Worm (Caenorhabditis elegans) whole organism, mixed stage, embryonic: ENCODE measurements around the gene prx-6.

Source experiments
- M03D4.4 ChIP-seq: sonication (generic microtip); optimal IDR thresholded peaks from 2 replicates; lab custom pipeline; 2017; ENCODE audit warnings: mild to moderate bottlenecking, missing genetic modification characterization, missing compliant biosample characterization
- bed-3 ChIP-seq: fragments of 200-800 bp; sonication (Bioruptor generic); optimal IDR thresholded peaks from 3 replicates; lab custom pipeline; 2018; ENCODE audit warnings: mild to moderate bottlenecking, missing genetic modification characterization, moderate library complexity, missing compliant biosample characterization
- ceh-39 ChIP-seq: fragments of 150-350 bp; optimal IDR thresholded peaks from 2 replicates; lab custom pipeline; 2014; ENCODE audit warnings: missing biosample characterization, missing genetic modification characterization
- ceh-43 ChIP-seq: fragments of 200-800 bp; sonication (Bioruptor generic); optimal IDR thresholded peaks from 2 replicates; lab custom pipeline; 2018; ENCODE audit warnings: mild to moderate bottlenecking, missing genetic modification characterization, moderate library complexity, missing compliant biosample characterization
- ceh-83 ChIP-seq: fragments of 200-800 bp; sonication (Bioruptor generic); optimal IDR thresholded peaks from 2 replicates; lab custom pipeline; 2018; ENCODE audit warnings: mild to moderate bottlenecking, missing genetic modification characterization, missing compliant biosample characterization
- ces-1 ChIP-seq: fragments of 150-350 bp; optimal IDR thresholded peaks from 2 replicates; lab custom pipeline; 2014; ENCODE audit warnings: missing biosample characterization, missing genetic modification reagents, missing genetic modification characterization
- cnd-1 ChIP-seq: fragments of 200-800 bp; sonication (Bioruptor generic); optimal IDR thresholded peaks from 2 replicates; lab custom pipeline; 2018; ENCODE audit warnings: mild to moderate bottlenecking, missing genetic modification characterization, missing compliant biosample characterization
- elt-1 ChIP-seq: sonication (generic microtip); optimal IDR thresholded peaks from 2 replicates; lab custom pipeline; 2017; ENCODE audit warnings: missing genetic modification characterization, mild to moderate bottlenecking, missing compliant biosample characterization, antibody characterized with exemption, moderate library complexity, borderline replicate concordance; ENCODE audit not compliant: insufficient read depth
- flh-1 ChIP-seq: fragments of 200-800 bp; sonication (Bioruptor generic); optimal IDR thresholded peaks from 2 replicates; lab custom pipeline; 2018; ENCODE audit warnings: mild to moderate bottlenecking, missing genetic modification characterization, moderate library complexity, missing compliant biosample characterization
- ham-2 ChIP-seq: fragments of 200-800 bp; sonication (Bioruptor generic); optimal IDR thresholded peaks from 2 replicates; lab custom pipeline; 2018; ENCODE audit warnings: mild to moderate bottlenecking, missing genetic modification characterization, missing compliant biosample characterization
- hlh-1 ChIP-seq: fragments of 150-350 bp; optimal IDR thresholded peaks from 2 replicates; lab custom pipeline; 2014; ENCODE audit warnings: missing biosample characterization, missing genetic modification reagents, missing genetic modification characterization
- lin-13 ChIP-seq: fragments of 150-350 bp; optimal IDR thresholded peaks from 2 replicates; lab custom pipeline; 2014; ENCODE audit warnings: missing biosample characterization, missing genetic modification characterization
- lin-32 ChIP-seq: fragments of 200-800 bp; sonication (Bioruptor generic); optimal IDR thresholded peaks from 2 replicates; lab custom pipeline; 2018; ENCODE audit warnings: mild to moderate bottlenecking, missing genetic modification characterization, missing compliant biosample characterization
- lsy-2 ChIP-seq: fragments of 150-350 bp; optimal IDR thresholded peaks from 2 replicates; lab custom pipeline; 2014; ENCODE audit warnings: missing biosample characterization, missing genetic modification characterization
- mab-5 ChIP-seq: fragments of 150-350 bp; optimal IDR thresholded peaks from 2 replicates; lab custom pipeline; 2014; ENCODE audit warnings: missing biosample characterization, missing genetic modification characterization
- mep-1 ChIP-seq: fragments of 150-350 bp; optimal IDR thresholded peaks from 2 replicates; lab custom pipeline; 2017; ENCODE audit warnings: missing biosample characterization, missing genetic modification reagents, missing genetic modification characterization, inconsistent platforms
- mls-2 ChIP-seq: sonication (generic microtip); optimal IDR thresholded peaks from 2 replicates; lab custom pipeline; 2016; ENCODE audit warnings: mild to moderate bottlenecking, missing genetic modification characterization, moderate library complexity, missing compliant biosample characterization
- nhr-12 ChIP-seq: fragments of 150-350 bp; optimal IDR thresholded peaks from 2 replicates; lab custom pipeline; 2014; ENCODE audit warnings: missing biosample characterization, missing genetic modification characterization
- nhr-2 ChIP-seq: fragments of 150-350 bp; optimal IDR thresholded peaks from 2 replicates; lab custom pipeline; 2014; ENCODE audit warnings: missing biosample characterization, missing genetic modification characterization
- nhr-237 ChIP-seq: fragments of 150-350 bp; optimal IDR thresholded peaks from 2 replicates; lab custom pipeline; 2014; ENCODE audit warnings: missing biosample characterization, missing genetic modification characterization
- nhr-76 ChIP-seq: sonication (generic microtip); optimal IDR thresholded peaks from 2 replicates; lab custom pipeline; 2017; ENCODE audit warnings: missing biosample characterization, missing genetic modification characterization
- pha-4 ChIP-seq: fragments of 150-350 bp; optimal IDR thresholded peaks from 2 replicates; lab custom pipeline; 2018; ENCODE audit warnings: missing biosample characterization, missing genetic modification reagents, missing genetic modification characterization
- sem-2 ChIP-seq: fragments of 200-800 bp; sonication (Bioruptor generic); optimal IDR thresholded peaks from 2 replicates; lab custom pipeline; 2018; ENCODE audit warnings: mild to moderate bottlenecking, missing genetic modification characterization, missing compliant biosample characterization
- snpc-4 ChIP-seq: fragments of 150-350 bp; optimal IDR thresholded peaks from 2 replicates; lab custom pipeline; 2014; ENCODE audit warnings: missing biosample characterization, missing genetic modification characterization
- sptf-1 ChIP-seq: sonication (generic microtip); optimal IDR thresholded peaks from 2 replicates; lab custom pipeline; 2017; ENCODE audit warnings: mild to moderate bottlenecking, missing genetic modification characterization, moderate library complexity, missing compliant biosample characterization
- tbx-8 ChIP-seq: fragments of 200-800 bp; sonication (Bioruptor generic); optimal IDR thresholded peaks from 2 replicates; lab custom pipeline; 2018; ENCODE audit warnings: mild to moderate bottlenecking, missing genetic modification characterization, moderate library complexity, missing compliant biosample characterization
- unc-120 ChIP-seq: sonication (generic microtip); optimal IDR thresholded peaks from 2 replicates; lab custom pipeline; 2017; ENCODE audit warnings: missing genetic modification characterization, missing compliant biosample characterization; ENCODE audit not compliant: poor library complexity, severe bottlenecking
- unc-39 ChIP-seq: fragments of 150-350 bp; optimal IDR thresholded peaks from 2 replicates; lab custom pipeline; 2014; ENCODE audit warnings: missing biosample characterization, missing genetic modification characterization
- unc-62 ChIP-seq: fragments of 150-350 bp; optimal IDR thresholded peaks from 2 replicates; lab custom pipeline; 2014; ENCODE audit warnings: missing biosample characterization, missing genetic modification reagents, missing genetic modification characterization
- zip-8 ChIP-seq: fragments of 150-350 bp; optimal IDR thresholded peaks from 2 replicates; lab custom pipeline; 2014; ENCODE audit warnings: missing biosample characterization, missing genetic modification characterization
- ztf-11 ChIP-seq: fragments of 150-350 bp; optimal IDR thresholded peaks from 2 replicates; lab custom pipeline; 2014; ENCODE audit warnings: missing biosample characterization, missing genetic modification characterization

The prx-6 gene

DNA sequence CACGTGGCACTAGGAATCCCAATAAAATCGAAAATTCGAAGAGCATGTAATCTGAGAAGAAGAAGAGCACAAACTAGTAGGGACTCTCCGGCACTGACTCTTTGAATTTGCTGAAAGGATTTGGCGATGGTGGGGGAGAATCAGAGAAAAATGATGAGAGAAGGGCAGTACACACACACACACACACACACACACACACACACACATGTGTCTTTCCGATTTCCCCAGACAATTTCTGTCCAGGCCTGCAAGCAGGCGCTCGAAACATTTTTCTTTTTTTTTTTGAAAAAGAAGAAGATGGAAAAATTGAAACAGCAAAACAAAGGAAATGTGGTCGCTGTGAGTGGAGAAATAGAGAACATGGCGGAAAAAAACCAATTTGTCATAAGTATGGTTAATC lies 10.2 kb upstream of the prx-6 start, which contains the start of gene tig-2:
Gene tig-2 (minus strand): TSS at position 87 of the 400 bp plus-strand sequence.
- TF ChIP-seq unc-120 (tag; lab: Kevin White, UChicago) (peak; percentile 18), cnd-1 (no peak), snpc-4 (no peak), M03D4.4 (tag; lab: Kevin White, UChicago) (peak; percentile 40), nhr-76 (tag; lab: Kevin White, UChicago) (no peak), lsy-2 (tag; lab: Kevin White, UChicago) (no peak)

DNA sequence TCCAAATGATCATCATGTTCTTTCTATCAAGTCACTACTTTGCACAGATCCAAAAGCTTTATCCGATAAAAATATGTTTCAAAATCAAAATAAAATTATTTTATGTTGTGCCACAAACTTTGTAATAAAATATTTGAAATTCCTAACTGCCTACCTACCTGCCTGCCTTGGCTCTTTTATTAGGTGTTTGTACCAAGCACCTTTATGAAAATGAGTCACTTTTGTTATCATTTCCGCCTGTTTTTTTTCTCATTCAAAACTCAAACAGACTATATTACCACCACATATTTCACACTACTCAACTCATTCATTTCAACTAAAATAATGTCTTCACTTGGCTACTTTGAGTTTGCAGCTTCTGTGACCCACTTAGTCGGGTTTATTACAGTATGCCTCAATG lies 4.6 kb upstream of the prx-6 start, which contains the start of gene F39G3.4:
Gene F39G3.4 (plus strand): TSS at position 301 of the 400 bp plus-strand sequence.
- no peak for TF ChIP-seq nhr-76 (tag; lab: Kevin White, UChicago)
- TF ChIP-seq mls-2 (tag; lab: Kevin White, UChicago) = no peak
- no peak for TF ChIP-seq nhr-237 (tag; lab: Kevin White, UChicago)
- no peak for TF ChIP-seq hlh-1 (tag; lab: Kevin White, UChicago)
- no peak for TF ChIP-seq lin-32 (GFP tag; lab: Kevin White, UChicago)
- TF ChIP-seq tbx-8 = no peak
- no peak for TF ChIP-seq lsy-2 (tag; lab: Kevin White, UChicago)
- no peak for TF ChIP-seq elt-1 (tag; lab: Kevin White, UChicago)

DNA sequence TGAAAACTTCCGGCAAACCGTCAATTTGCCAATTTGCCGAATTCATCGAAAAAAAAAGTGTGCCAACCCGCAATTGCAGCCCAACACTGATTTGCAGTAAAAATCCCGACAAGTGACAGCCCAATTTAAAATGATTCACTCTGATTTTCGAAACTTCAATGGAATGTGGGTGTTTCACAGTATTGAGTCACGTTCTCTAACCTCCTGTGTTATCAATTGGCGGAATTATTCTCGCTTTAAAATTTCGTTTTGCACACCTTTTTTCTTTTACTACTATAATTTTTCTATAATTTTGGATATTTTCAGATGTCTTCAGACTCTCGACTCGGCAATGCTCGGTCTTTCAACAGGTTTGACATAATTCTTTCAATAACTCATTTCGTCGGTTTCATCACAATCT lies 2.4 kb upstream of the prx-6 start, which contains the start of gene F39G3.5:
Gene F39G3.5 (plus strand): TSS at position 301 of the 400 bp plus-strand sequence.
- TF ChIP-seq ham-2 (no peak), bed-3 (GFP tag; lab: Kevin White, UChicago) (no peak), nhr-2 (tag; lab: Kevin White, UChicago) (no peak), ceh-83 (no peak), ztf-11 (tag; lab: Kevin White, UChicago) (no peak), ces-1 (GFP tag; lab: Kevin White, UChicago) (no peak), tbx-8 (no peak), unc-62 (no peak), ceh-43 (GFP tag; lab: Kevin White, UChicago) (no peak), nhr-237 (tag; lab: Kevin White, UChicago) (no peak), sptf-1 (no peak), M03D4.4 (tag; lab: Kevin White, UChicago) (no peak), pha-4 (tag; lab: Kevin White, UChicago) (no peak), lin-13 (tag; lab: Kevin White, UChicago) (no peak), mep-1 (tag; lab: Kevin White, UChicago) (no peak), zip-8 (tag; lab: Kevin White, UChicago) (no peak), lin-32 (GFP tag; lab: Kevin White, UChicago) (no peak), flh-1 (GFP tag; lab: Kevin White, UChicago) (no peak)

DNA sequence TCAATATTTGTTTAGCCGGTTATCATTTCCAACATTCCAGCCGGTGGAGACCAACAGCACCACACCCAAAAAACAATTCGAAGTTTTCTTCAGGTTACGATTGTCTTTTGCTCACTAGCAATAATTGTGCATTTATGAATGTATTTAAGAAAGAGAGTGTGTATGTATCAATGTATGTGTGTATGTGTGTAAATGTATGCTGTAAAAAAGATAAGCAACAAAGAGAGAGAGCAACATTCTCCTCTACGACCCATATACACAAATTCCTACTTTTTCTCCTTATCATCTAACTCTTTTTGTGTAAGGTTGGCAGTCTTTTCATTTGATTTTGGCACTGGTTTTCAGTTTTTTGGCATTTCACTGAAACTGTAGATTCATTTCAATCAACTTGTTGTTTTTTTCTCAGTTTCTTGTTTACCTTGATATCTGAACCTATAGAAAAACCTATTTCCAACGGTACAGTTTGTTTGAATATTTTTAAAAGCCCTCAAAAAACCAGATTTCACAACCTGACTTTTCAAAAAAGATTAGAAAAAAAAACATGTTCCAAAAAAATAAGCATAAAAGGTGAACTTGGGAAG lies 1.1 kb upstream of the prx-6 start:
- no peak for TF ChIP-seq nhr-12 (tag; lab: Kevin White, UChicago)
- TF ChIP-seq M03D4.4 (tag; lab: Kevin White, UChicago) = no peak
- TF ChIP-seq flh-1 (GFP tag; lab: Kevin White, UChicago) = no peak
- TF ChIP-seq unc-39 (tag; lab: Kevin White, UChicago) = no peak
- no peak for TF ChIP-seq pha-4 (tag; lab: Kevin White, UChicago)
- no peak for TF ChIP-seq unc-62
- TF ChIP-seq ces-1 (GFP tag; lab: Kevin White, UChicago) = no peak
- no peak for TF ChIP-seq sem-2 (GFP tag; lab: Kevin White, UChicago)
- no peak for TF ChIP-seq nhr-237 (tag; lab: Kevin White, UChicago)
- no peak for TF ChIP-seq snpc-4
- no peak for TF ChIP-seq zip-8 (tag; lab: Kevin White, UChicago)
- no peak for TF ChIP-seq ceh-43 (GFP tag; lab: Kevin White, UChicago)
- no peak for TF ChIP-seq ceh-39 (tag; lab: Kevin White, UChicago)
- TF ChIP-seq mab-5 (tag; lab: Kevin White, UChicago) = no peak
- no peak for TF ChIP-seq ceh-83
- no peak for TF ChIP-seq ztf-11 (tag; lab: Kevin White, UChicago)
- no peak for TF ChIP-seq nhr-76 (tag; lab: Kevin White, UChicago)
